1 fruit fly cellular context compared by ENCODE assay signal in genomic region chr3R:29745056-29745455, dm6.
TF ChIP-seq lines count a peak whose summit lies in the region.

Gene Wdr24 (minus strand): TSS chr3R:29745092.
Gene IntS11 (plus strand): TSS chr3R:29745337.

TF ChIP-seq in whole organism, embryonic, 481 proteins besides CTCF, POLR2A, EP300 and RAD21 (continued from another document):
- TF ChIP-seq CG7372 (GFP tag; IDR thresholded peaks at IDR 0.05; lab: Robert Waterston, UW) = peak; percentile 93
- no peak for TF ChIP-seq CG9876 (GFP tag; optimal IDR thresholded peaks at IDR 0.05; lab: Kevin White, UChicago)
- TF ChIP-seq CG14667 (GFP tag; IDR thresholded peaks at IDR 0.05; lab: Robert Waterston, UW) = peak; percentile 94
- TF ChIP-seq Antp (GFP tag; optimal IDR thresholded peaks at IDR 0.05; lab: Kevin White, UChicago) = peak; percentile 58
- peak; percentile 74 for TF ChIP-seq CG8924 (tag; optimal IDR thresholded peaks at IDR 0.05; lab: Kevin White, UChicago)
- TF ChIP-seq yki (optimal IDR thresholded peaks at IDR 0.05; lab: Kevin White, UChicago) = no peak
- peak; percentile 98 for TF ChIP-seq Ptx1 (GFP tag; IDR thresholded peaks at IDR 0.05; lab: Robert Waterston, UW)
- TF ChIP-seq CG18476 (GFP tag; optimal IDR thresholded peaks at IDR 0.05; lab: Kevin White, UChicago) = peak; percentile 82
- peak; percentile 31; the same call in 1 of the 3 replicates for TF ChIP-seq CG34224 (GFP tag; IDR thresholded peaks at IDR 0.05; lab: Robert Waterston, UW; ENCODE audit: partially characterized antibody)
- peak; percentile 36 for TF ChIP-seq Mes4 (GFP tag; optimal IDR thresholded peaks at IDR 0.05; lab: Kevin White, UChicago)
- peak; percentile 12 for TF ChIP-seq luna (GFP tag; optimal IDR thresholded peaks at IDR 0.05; lab: Kevin White, UChicago)
- TF ChIP-seq CG4424 (GFP tag; optimal IDR thresholded peaks at IDR 0.05; lab: Kevin White, UChicago) = peak; percentile 42
- TF ChIP-seq dmrt11E (tag; optimal IDR thresholded peaks at IDR 0.05; lab: Kevin White, UChicago) = peak; percentile 43
- no peak for TF ChIP-seq Asciz (GFP tag; optimal IDR thresholded peaks at IDR 0.05; lab: Kevin White, UChicago)
- no peak for TF ChIP-seq fru (optimal IDR thresholded peaks at IDR 0.05; lab: Kevin White, UChicago)
- peak; percentile 93 for TF ChIP-seq sens (GFP tag; lab: Kevin White, UChicago)
- peak; percentile 30; the same call in 1 of the 2 replicates for TF ChIP-seq unc-4 (GFP tag; IDR thresholded peaks at IDR 0.05; lab: Robert Waterston, UW; ENCODE audit: partially characterized antibody)
- TF ChIP-seq bbx (GFP tag; IDR thresholded peaks at IDR 0.05; lab: Robert Waterston, UW; ENCODE audit: partially characterized antibody) = no peak
- TF ChIP-seq stwl (tag; optimal IDR thresholded peaks at IDR 0.05; lab: Kevin White, UChicago) = peak; percentile 65
- TF ChIP-seq CG15696 (tag; optimal IDR thresholded peaks at IDR 0.05; lab: Kevin White, UChicago) = peak; percentile 60
- no peak for TF ChIP-seq CG6813 (GFP tag; optimal IDR thresholded peaks at IDR 0.05; lab: Kevin White, UChicago)
- TF ChIP-seq Awh (GFP tag; IDR thresholded peaks at IDR 0.05; lab: Robert Waterston, UW) = peak; percentile 74
- TF ChIP-seq sug (tag; optimal IDR thresholded peaks at IDR 0.05; lab: Kevin White, UChicago) = peak; percentile 89
- no peak for TF ChIP-seq z (GFP tag; IDR thresholded peaks at IDR 0.05; lab: Robert Waterston, UW)
- peak; percentile 34 for TF ChIP-seq CG31388 (GFP tag; optimal IDR thresholded peaks at IDR 0.05; lab: Kevin White, UChicago)
- TF ChIP-seq grau (tag; optimal IDR thresholded peaks at IDR 0.05; lab: Kevin White, UChicago) = peak; percentile 90
- peak; percentile 91 for TF ChIP-seq CG4617 (GFP tag; optimal IDR thresholded peaks at IDR 0.05; lab: Kevin White, UChicago; ENCODE audit: borderline replicate concordance)
- TF ChIP-seq CG18599 (GFP tag; optimal IDR thresholded peaks at IDR 0.05; lab: Kevin White, UChicago) = peak; percentile 84
- peak; percentile 68 for TF ChIP-seq Myb (GFP tag; optimal IDR thresholded peaks at IDR 0.05; lab: Kevin White, UChicago)
- TF ChIP-seq CkIIα-i1 (GFP tag; IDR thresholded peaks at IDR 0.05; lab: Robert Waterston, UW) = no peak
- no peak for TF ChIP-seq kni (GFP tag; optimal IDR thresholded peaks at IDR 0.05; lab: Kevin White, UChicago)
- peak; percentile 81 for TF ChIP-seq CG2712 (tag; optimal IDR thresholded peaks at IDR 0.05; lab: Kevin White, UChicago)
- TF ChIP-seq lilli (GFP tag; optimal IDR thresholded peaks at IDR 0.05; lab: Kevin White, UChicago) = peak; percentile 93
- peak; percentile 29 for TF ChIP-seq CG17912 (GFP tag; optimal IDR thresholded peaks at IDR 0.05; lab: Kevin White, UChicago)
- TF ChIP-seq pzg (GFP tag; optimal IDR thresholded peaks at IDR 0.05; lab: Kevin White, UChicago) = peak; percentile 73
- TF ChIP-seq Ssrp (tag; optimal IDR thresholded peaks at IDR 0.05; lab: Kevin White, UChicago) = peak; percentile 74
- TF ChIP-seq aop (GFP tag; IDR thresholded peaks at IDR 0.05; lab: Robert Waterston, UW) = peak; percentile 14; the same call in 1 of the 2 replicates
- no peak for TF ChIP-seq CG14965 (GFP tag; optimal IDR thresholded peaks at IDR 0.05; lab: Kevin White, UChicago; ENCODE audit: borderline replicate concordance)
